Worm (Caenorhabditis elegans) whole organism, L2 larva: ENCODE results near the gene F43B10.1.

ENCODE experiments used
- C34F6.9 ChIP-seq: fragments of 150-350 bp; optimal IDR thresholded peaks from 2 replicates; lab custom pipeline; 2014; ENCODE audit warnings: missing biosample characterization, missing genetic modification characterization
- F13H6.1 ChIP-seq: sonication (generic microtip); optimal IDR thresholded peaks from 2 replicates; lab custom pipeline; 2016; ENCODE audit warnings: missing genetic modification characterization, missing compliant biosample characterization
- Y55F3AM.14 ChIP-seq: fragments of 200-800 bp; sonication (Bioruptor generic); optimal IDR thresholded peaks from 2 replicates; lab custom pipeline; 2018; ENCODE audit warnings: mild to moderate bottlenecking, missing genetic modification characterization, missing compliant biosample characterization
- ZK546.5 ChIP-seq: sonication (generic microtip); optimal IDR thresholded peaks from 2 replicates; lab custom pipeline; 2017; ENCODE audit warnings: missing biosample characterization, missing genetic modification characterization
- alr-1 ChIP-seq: fragments of 150-350 bp; optimal IDR thresholded peaks from 2 replicates; lab custom pipeline; 2014; ENCODE audit warnings: missing biosample characterization, missing genetic modification characterization
- aly-2 ChIP-seq: fragments of 150-350 bp; optimal IDR thresholded peaks from 2 replicates; lab custom pipeline; 2014; ENCODE audit warnings: missing biosample characterization, missing genetic modification characterization
- ama-1 ChIP-seq: fragments of 150-350 bp; optimal IDR thresholded peaks from 2 replicates; lab custom pipeline; 2018; ENCODE audit warnings: inconsistent platforms
- blmp-1 ChIP-seq: sonication (generic microtip); optimal IDR thresholded peaks from 2 replicates; lab custom pipeline; 2017; ENCODE audit warnings: missing genetic modification characterization, mild to moderate bottlenecking, missing compliant biosample characterization, antibody characterized with exemption, moderate library complexity; ENCODE audit not compliant: insufficient read depth
- ceh-16 ChIP-seq: fragments of 150-350 bp; optimal IDR thresholded peaks from 2 replicates; lab custom pipeline; 2014; ENCODE audit warnings: missing biosample characterization, missing genetic modification characterization
- ceh-82 ChIP-seq: fragments of 150-350 bp; optimal IDR thresholded peaks from 2 replicates; lab custom pipeline; 2014; ENCODE audit warnings: missing biosample characterization, missing genetic modification characterization
- crh-2 ChIP-seq: sonication (generic microtip); optimal IDR thresholded peaks from 2 replicates; lab custom pipeline; 2017; ENCODE audit warnings: missing biosample characterization, missing genetic modification characterization
- dmd-4 ChIP-seq: sonication (generic microtip); optimal IDR thresholded peaks from 2 replicates; lab custom pipeline; 2017; ENCODE audit warnings: missing biosample characterization, missing genetic modification characterization
- egl-27 ChIP-seq: sonication (generic microtip); optimal IDR thresholded peaks from 3 replicates; lab custom pipeline; 2017; ENCODE audit warnings: missing biosample characterization, missing genetic modification reagents, missing genetic modification characterization
- elt-1 ChIP-seq: fragments of 150-350 bp; optimal IDR thresholded peaks from 2 replicates; lab custom pipeline; 2014; ENCODE audit warnings: missing biosample characterization, missing genetic modification characterization
- elt-3 ChIP-seq: sonication (generic microtip); optimal IDR thresholded peaks from 2 replicates; lab custom pipeline; 2017; ENCODE audit warnings: missing biosample characterization, missing genetic modification characterization
- fos-1 ChIP-seq: fragments of 150-350 bp; optimal IDR thresholded peaks from 2 replicates; lab custom pipeline; 2014; ENCODE audit warnings: missing biosample characterization, missing genetic modification characterization
- gmeb-1 ChIP-seq: fragments of 150-350 bp; optimal IDR thresholded peaks from 2 replicates; lab custom pipeline; 2014; ENCODE audit warnings: missing biosample characterization, missing genetic modification characterization
- lin-11 ChIP-seq: fragments of 150-350 bp; sonication (generic microtip); optimal IDR thresholded peaks from 2 replicates; lab custom pipeline; 2014; ENCODE audit warnings: missing biosample characterization, missing genetic modification characterization, inconsistent platforms, mixed read lengths
- lin-13 ChIP-seq: fragments of 150-350 bp; optimal IDR thresholded peaks from 2 replicates; lab custom pipeline; 2014; ENCODE audit warnings: missing biosample characterization, missing genetic modification reagents, missing genetic modification characterization
- lin-39 ChIP-seq: fragments of 150-350 bp; optimal IDR thresholded peaks from 2 replicates; lab custom pipeline; 2014; ENCODE audit warnings: missing biosample characterization, missing genetic modification reagents, missing genetic modification characterization
- lsy-2 ChIP-seq, 2 experiments: fragments of 150-350 bp in 1 of 2; sonication (generic microtip) in 1 of 2; optimal IDR thresholded peaks; 2 replicates each; lab custom pipeline; 2014 to 2017; ENCODE audit warnings: missing biosample characterization in 2 of 2, missing genetic modification characterization in 2 of 2
- mab-5 ChIP-seq: fragments of 150-350 bp; optimal IDR thresholded peaks from 2 replicates; lab custom pipeline; 2014; ENCODE audit warnings: missing biosample characterization, missing genetic modification characterization
- mbf-1 ChIP-seq: sonication (generic microtip); optimal IDR thresholded peaks from 2 replicates; lab custom pipeline; 2017; ENCODE audit warnings: missing biosample characterization, missing genetic modification characterization
- mdl-1 ChIP-seq, 2 experiments: fragments of 150-350 bp in 1 of 2; sonication (generic microtip) in 1 of 2; optimal IDR thresholded peaks; 2 replicates each; lab custom pipeline; 2017; ENCODE audit warnings: missing biosample characterization in 2 of 2, missing genetic modification characterization in 2 of 2
- nhr-10 ChIP-seq: sonication (generic microtip); optimal IDR thresholded peaks from 2 replicates; lab custom pipeline; 2017; ENCODE audit warnings: missing biosample characterization, missing genetic modification characterization
- nhr-11 ChIP-seq: fragments of 150-350 bp; optimal IDR thresholded peaks from 2 replicates; lab custom pipeline; 2014; ENCODE audit warnings: missing biosample characterization, missing genetic modification characterization
- nhr-12 ChIP-seq: fragments of 150-350 bp; optimal IDR thresholded peaks from 2 replicates; lab custom pipeline; 2014; ENCODE audit warnings: missing biosample characterization, missing genetic modification characterization
- nhr-129 ChIP-seq: fragments of 150-350 bp; optimal IDR thresholded peaks from 2 replicates; lab custom pipeline; 2014; ENCODE audit warnings: missing biosample characterization, missing genetic modification characterization
- nhr-21 ChIP-seq: fragments of 150-350 bp; optimal IDR thresholded peaks from 2 replicates; lab custom pipeline; 2014; ENCODE audit warnings: missing biosample characterization, missing genetic modification characterization
- nhr-23 ChIP-seq: fragments of 150-350 bp; optimal IDR thresholded peaks from 2 replicates; lab custom pipeline; 2014; ENCODE audit warnings: missing biosample characterization, missing genetic modification reagents, missing genetic modification characterization
- nhr-25 ChIP-seq: fragments of 150-350 bp; sonication (generic microtip); optimal IDR thresholded peaks from 3 replicates; lab custom pipeline; 2014; ENCODE audit warnings: missing biosample characterization, missing genetic modification characterization
- peb-1 ChIP-seq: fragments of 150-350 bp; optimal IDR thresholded peaks from 2 replicates; lab custom pipeline; 2014; ENCODE audit warnings: missing biosample characterization, missing genetic modification characterization
- sem-4 ChIP-seq: fragments of 150-350 bp; optimal IDR thresholded peaks from 2 replicates; lab custom pipeline; 2014; ENCODE audit warnings: missing biosample characterization, missing genetic modification reagents, missing genetic modification characterization
- skn-1 ChIP-seq: sonication (generic microtip); optimal IDR thresholded peaks from 2 replicates; lab custom pipeline; 2017; ENCODE audit warnings: missing biosample characterization, missing genetic modification characterization
- sma-3 ChIP-seq: sonication (generic microtip); optimal IDR thresholded peaks from 2 replicates; lab custom pipeline; 2016; ENCODE audit warnings: missing genetic modification reagents, missing genetic modification characterization, missing compliant biosample characterization
- sma-9 ChIP-seq, 2 experiments: fragments of 150-350 bp in 1 of 2; sonication (generic microtip) in 1 of 2; optimal IDR thresholded peaks; 2 replicates each; lab custom pipeline; 2014 to 2016; ENCODE audit warnings: missing genetic modification characterization in 2 of 2, mild to moderate bottlenecking in 1 of 2, missing biosample characterization in 1 of 2, missing compliant biosample characterization in 1 of 2, missing genetic modification reagents in 1 of 2, moderate library complexity in 1 of 2
- snpc-4 ChIP-seq: fragments of 150-350 bp; optimal IDR thresholded peaks from 2 replicates; lab custom pipeline; 2014; ENCODE audit warnings: missing biosample characterization, missing genetic modification characterization
- unc-55 ChIP-seq: fragments of 150-350 bp; sonication (generic microtip); optimal IDR thresholded peaks from 3 replicates; lab custom pipeline; 2014; ENCODE audit warnings: missing biosample characterization, missing genetic modification reagents, missing genetic modification characterization
- unc-62 ChIP-seq: fragments of 150-350 bp; optimal IDR thresholded peaks from 2 replicates; lab custom pipeline; 2014; ENCODE audit warnings: missing biosample characterization, missing genetic modification reagents, missing genetic modification characterization
- zag-1 ChIP-seq: fragments of 150-350 bp; optimal IDR thresholded peaks from 2 replicates; lab custom pipeline; 2014; ENCODE audit warnings: missing biosample characterization, missing genetic modification characterization
- ztf-11 ChIP-seq: sonication (generic microtip); optimal IDR thresholded peaks from 2 replicates; lab custom pipeline; 2017; ENCODE audit warnings: missing biosample characterization, missing genetic modification characterization

F43B10.1 gene

DNA sequence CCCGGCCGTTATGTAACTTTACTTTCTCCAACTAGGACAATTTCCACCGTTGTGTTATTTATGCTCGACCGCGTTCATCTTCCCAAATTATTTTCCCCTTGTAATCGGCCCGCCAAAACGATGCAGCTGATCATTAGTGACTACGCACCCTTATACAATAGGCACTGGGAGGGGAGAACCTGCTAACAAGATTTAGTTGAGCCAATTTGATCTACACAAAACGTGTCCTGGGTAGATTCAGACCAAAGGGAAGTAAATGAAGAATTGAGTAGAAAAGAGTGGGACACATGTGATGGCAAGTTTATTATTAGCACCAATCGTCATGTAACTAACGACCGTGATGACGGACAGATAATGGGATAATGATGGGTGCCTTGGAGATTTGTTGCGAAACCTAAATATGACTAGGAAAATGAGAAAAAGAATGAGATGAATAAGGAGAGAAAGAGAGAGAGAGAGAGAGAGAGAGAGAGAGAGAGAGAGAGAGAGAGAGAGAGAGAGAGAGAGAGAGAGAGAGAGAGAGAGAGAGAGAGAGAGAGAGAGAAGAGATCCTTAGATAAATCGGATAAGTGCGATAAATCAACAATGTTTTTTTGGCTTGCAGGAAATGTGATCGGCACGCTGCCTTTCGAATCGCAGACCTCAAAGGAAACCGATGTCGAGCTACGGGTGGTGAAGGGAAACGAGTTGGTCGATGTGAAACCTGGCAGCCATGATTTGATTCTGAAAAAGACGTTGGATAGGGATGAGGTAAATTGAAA, 66.9 kb downstream of the F43B10.1 start:
- TF ChIP-seq gmeb-1 (tag; lab: Kevin White, UChicago) (no peak), ZK546.5 (tag; lab: Kevin White, UChicago) (no peak), egl-27 (tag; lab: Kevin White, UChicago) (no peak), mdl-1 (tag; optimal IDR thresholded peaks at IDR 0.05; lab: Kevin White, UChicago) (no peak), sem-4 (tag; lab: Kevin White, UChicago) (no peak), Y55F3AM.14 (GFP tag; lab: Kevin White, UChicago) (no peak), nhr-21 (tag; lab: Kevin White, UChicago) (no peak), skn-1 (tag; lab: Kevin White, UChicago) (no peak), nhr-10 (tag; lab: Kevin White, UChicago) (no peak), peb-1 (tag; lab: Kevin White, UChicago) (no peak), mbf-1 (tag; lab: Kevin White, UChicago) (no peak), nhr-23 (tag; lab: Kevin White, UChicago) (no peak), nhr-25 (no peak), lsy-2 (tag; optimal IDR thresholded peaks at IDR 0.05; lab: Kevin White, UChicago) (no peak), unc-62 (GFP tag; lab: Kevin White, UChicago) (no peak)

DNA sequence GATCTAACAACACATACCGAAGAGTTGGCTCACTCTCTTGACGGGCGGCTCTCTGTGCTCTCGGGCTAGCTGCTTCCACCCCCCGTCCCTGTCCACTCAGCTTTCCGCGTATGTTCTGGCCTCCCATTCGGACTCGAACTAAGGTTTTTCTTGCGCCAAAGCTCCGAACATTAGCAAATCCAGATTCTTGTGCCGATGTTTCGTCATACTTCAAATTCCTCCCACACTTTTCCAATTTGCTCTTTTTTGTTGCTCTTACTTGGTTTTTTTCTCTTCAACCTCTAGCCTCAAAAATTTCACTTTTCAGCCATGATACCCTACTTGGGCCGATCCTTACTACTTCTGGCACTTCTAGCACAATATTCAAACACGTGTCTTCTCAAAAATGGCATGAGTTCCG, 67.7 kb downstream of the F43B10.1 start, which contains the start of gene cdh-9:
cdh-9 (plus strand) TSS at position 301 of the 400 bp plus-strand sequence.
- TF ChIP-seq crh-2 (tag; lab: Kevin White, UChicago) (no peak), nhr-12 (no peak), sma-9 (GFP tag; optimal IDR thresholded peaks at IDR 0.05; lab: Kevin White, UChicago) (no peak), sma-9 (tag; optimal IDR thresholded peaks at IDR 0.05; lab: Kevin White, UChicago) (no peak), lin-11 (tag; lab: Kevin White, UChicago) (no peak), zag-1 (tag; lab: Kevin White, UChicago) (no peak), lin-39 (tag; lab: Kevin White, UChicago) (no peak), unc-62 (GFP tag; lab: Kevin White, UChicago) (no peak), ama-1 (lab: Kevin White, UChicago) (no peak), sma-3 (no peak), blmp-1 (tag; lab: Kevin White, UChicago) (no peak), lin-13 (GFP tag; lab: Kevin White, UChicago) (no peak), nhr-25 (no peak), Y55F3AM.14 (GFP tag; lab: Kevin White, UChicago) (no peak), dmd-4 (tag; lab: Kevin White, UChicago) (no peak), ceh-16 (no peak)

DNA sequence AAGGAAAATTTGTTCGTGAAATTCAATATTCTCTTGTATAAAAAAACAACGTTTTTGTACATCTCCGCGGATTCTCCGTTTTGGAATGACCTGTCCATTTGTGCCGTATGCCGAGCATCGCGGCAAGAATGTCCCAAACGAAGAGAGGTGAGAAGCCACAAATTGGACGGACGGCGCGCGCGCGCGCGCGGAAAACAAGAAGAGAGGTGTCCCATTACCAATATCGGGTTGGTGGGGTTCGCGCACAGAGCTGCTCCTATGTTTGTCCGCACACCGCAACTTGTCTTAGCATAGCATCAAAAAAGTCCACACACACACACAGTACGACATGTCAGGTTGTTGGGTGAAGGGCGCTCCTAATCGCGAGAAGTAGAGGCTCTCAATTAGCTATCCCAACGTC, 71.1 kb downstream of the F43B10.1 start:
- TF ChIP-seq aly-2 (tag; lab: Kevin White, UChicago) (no peak), lin-13 (GFP tag; lab: Kevin White, UChicago) (no peak), nhr-11 (tag; lab: Kevin White, UChicago) (no peak), nhr-129 (no peak), elt-1 (tag; lab: Kevin White, UChicago) (no peak), mbf-1 (tag; lab: Kevin White, UChicago) (no peak)

DNA sequence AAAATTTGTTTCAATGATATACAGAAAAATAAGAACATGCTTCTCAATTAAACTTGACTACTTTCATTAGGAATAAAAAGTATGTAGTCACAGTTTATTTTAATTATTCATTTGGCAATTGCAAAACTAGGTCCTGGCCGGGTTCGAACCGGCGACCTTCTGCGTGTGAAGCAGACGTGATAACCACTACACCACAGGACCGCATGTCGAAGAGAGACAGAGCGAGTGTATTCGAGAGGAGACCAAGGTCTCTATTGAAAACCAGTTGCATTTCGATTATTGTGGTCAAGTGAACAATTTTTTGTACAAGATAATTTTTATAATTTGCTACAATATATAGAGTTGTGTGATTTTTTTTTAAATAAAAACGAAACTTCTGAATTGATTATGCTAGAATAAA, 71.8 kb downstream of the F43B10.1 start:
- TF ChIP-seq crh-2 (tag; lab: Kevin White, UChicago) (peak; percentile 74), mbf-1 (tag; lab: Kevin White, UChicago) (no peak), nhr-129 (peak; percentile 77), sma-9 (GFP tag; optimal IDR thresholded peaks at IDR 0.05; lab: Kevin White, UChicago) (peak; percentile 59), sma-9 (tag; optimal IDR thresholded peaks at IDR 0.05; lab: Kevin White, UChicago) (no peak), sem-4 (tag; lab: Kevin White, UChicago) (peak; percentile 3), nhr-25 (peak; percentile 33), F13H6.1 (tag; lab: Kevin White, UChicago) (peak; percentile 63), lsy-2 (tag; optimal IDR thresholded peaks at IDR 0.05; lab: Kevin White, UChicago) (peak; percentile 38 to 54), lin-13 (GFP tag; lab: Kevin White, UChicago) (peak; percentile 28), sma-3 (peak; percentile 61), Y55F3AM.14 (GFP tag; lab: Kevin White, UChicago) (peak; percentile 14), alr-1 (tag; lab: Kevin White, UChicago) (no peak), egl-27 (tag; lab: Kevin White, UChicago) (peak; percentile 68), ztf-11 (tag; lab: Kevin White, UChicago) (no peak), fos-1 (tag; lab: Kevin White, UChicago) (peak; percentile 62), lin-11 (tag; lab: Kevin White, UChicago) (peak; percentile 59), gmeb-1 (tag; lab: Kevin White, UChicago) (peak; percentile 59), aly-2 (tag; lab: Kevin White, UChicago) (no peak), nhr-21 (tag; lab: Kevin White, UChicago) (peak; percentile 40), unc-55 (GFP tag; lab: Kevin White, UChicago) (peak; percentile 59), mab-5 (tag; lab: Kevin White, UChicago) (peak; percentile 12), lin-39 (tag; lab: Kevin White, UChicago) (no peak), ceh-82 (tag; lab: Kevin White, UChicago) (no peak), C34F6.9 (tag; lab: Kevin White, UChicago) (peak; percentile 53), snpc-4 (peak; percentile 45), elt-3 (tag; lab: Kevin White, UChicago) (no peak), zag-1 (tag; lab: Kevin White, UChicago) (peak; percentile 12)
